Worm (Caenorhabditis elegans): ENCODE measurements around the gene F35H12.1.
A peak's percentile ranks its signal among the peaks of the same experiment; 100 is the strongest.

Gene F35H12.1

ce11 chrX:943698-944097 lies 10.1 kb downstream of the F35H12.1 start:
- TF ChIP-seq pes-1 (GFP tag; IDR thresholded peaks at IDR 0.05), result peak; percentile 47; the same call in 1 of the 2 replicates
- TF ChIP-seq flt-1 (GFP tag; IDR thresholded peaks at IDR 0.05), result 0 out of 2 replicates have a peak, but pooled peaks have one; percentile 39

- TF ChIP-seq hmg-4 (GFP tag; optimal IDR thresholded peaks at IDR 0.05) (no peak), hmbx-1 (tag; optimal IDR thresholded peaks at IDR 0.05) (no peak), scrt-1 (GFP tag; IDR thresholded peaks at IDR 0.05) (no peak), ceh-13 (GFP tag; optimal IDR thresholded peaks at IDR 0.05) (no peak), sea-1 (GFP tag; conservative IDR thresholded peaks at IDR 0.05) (no peak), flt-1 (GFP tag; IDR thresholded peaks at IDR 0.05) (no peak), aly-1 (tag; optimal IDR thresholded peaks at IDR 0.05) (no peak), pes-1 (GFP tag; IDR thresholded peaks at IDR 0.05) (no peak), tbx-11 (GFP tag; IDR thresholded peaks at IDR 0.05) (no peak), ets-7 (tag; optimal IDR thresholded peaks at IDR 0.05) (no peak)
Measured at ce11 chrX:945669-946068, 12.1 kb downstream of the F35H12.1 start.

ce11 chrX:947885-948284 lies 14.3 kb downstream of the F35H12.1 start:
- TF ChIP-seq F13C5.2 (tag; optimal IDR thresholded peaks at IDR 0.05) (no peak), sea-1 (GFP tag; conservative IDR thresholded peaks at IDR 0.05) (no peak), scrt-1 (GFP tag; IDR thresholded peaks at IDR 0.05) (no peak)

- TF ChIP-seq ceh-13 (GFP tag; optimal IDR thresholded peaks at IDR 0.05), result no peak
- no peak for TF ChIP-seq ama-1 (optimal IDR thresholded peaks at IDR 0.05)
- TF ChIP-seq ceh-36 (tag; optimal IDR thresholded peaks at IDR 0.05), result no peak
- no peak for TF ChIP-seq sea-1 (GFP tag; conservative IDR thresholded peaks at IDR 0.05)
- no peak for TF ChIP-seq tra-4 (tag; optimal IDR thresholded peaks at IDR 0.05)
- TF ChIP-seq scrt-1 (GFP tag; IDR thresholded peaks at IDR 0.05), result no peak
- no peak for TF ChIP-seq tbx-11 (GFP tag; IDR thresholded peaks at IDR 0.05)
- TF ChIP-seq hmg-4 (GFP tag; optimal IDR thresholded peaks at IDR 0.05), result no peak
Measured at ce11 chrX:948783-949182, 15.2 kb downstream of the F35H12.1 start, which contains the start of gene sms-2. Gene sms-2, minus strand, starts transcription at chrX:948883.

ce11 chrX:949466-949865 lies 15.9 kb downstream of the F35H12.1 start:
- TF ChIP-seq aly-1 (tag; optimal IDR thresholded peaks at IDR 0.05) (peak; percentile 67), B0310.2 (tag; optimal IDR thresholded peaks at IDR 0.05) (peak; percentile 36), ets-7 (tag; optimal IDR thresholded peaks at IDR 0.05) (peak; percentile 69), pes-1 (GFP tag; IDR thresholded peaks at IDR 0.05) (peak; percentile 23; the same call in 1 of the 2 replicates), sea-1 (GFP tag; conservative IDR thresholded peaks at IDR 0.05) (peak; percentile 68; the same call in 1 of the 2 replicates), tbx-37 (GFP tag; conservative IDR thresholded peaks at IDR 0.05) (no peak), flt-1 (GFP tag; IDR thresholded peaks at IDR 0.05) (peak; percentile 57; the same call in 1 of the 2 replicates), ceh-36 (tag; optimal IDR thresholded peaks at IDR 0.05) (peak; percentile 38), ama-1 (optimal IDR thresholded peaks at IDR 0.05) (no peak), hnd-1 (tag; optimal IDR thresholded peaks at IDR 0.05) (peak; percentile 10), ceh-13 (GFP tag; optimal IDR thresholded peaks at IDR 0.05) (no peak), tra-4 (tag; optimal IDR thresholded peaks at IDR 0.05) (no peak), F13C5.2 (tag; optimal IDR thresholded peaks at IDR 0.05) (peak; percentile 95), hmbx-1 (tag; optimal IDR thresholded peaks at IDR 0.05) (no peak), hmg-4 (GFP tag; optimal IDR thresholded peaks at IDR 0.05) (peak; percentile 98), tbx-11 (GFP tag; IDR thresholded peaks at IDR 0.05) (peak; percentile 25; the same call in 1 of the 2 replicates), scrt-1 (GFP tag; IDR thresholded peaks at IDR 0.05) (peak; percentile 64)

- TF ChIP-seq B0310.2 (tag; optimal IDR thresholded peaks at IDR 0.05) (no peak), ceh-36 (tag; optimal IDR thresholded peaks at IDR 0.05) (no peak), scrt-1 (GFP tag; IDR thresholded peaks at IDR 0.05) (no peak), F13C5.2 (tag; optimal IDR thresholded peaks at IDR 0.05) (no peak), pes-1 (GFP tag; IDR thresholded peaks at IDR 0.05) (no peak), ama-1 (optimal IDR thresholded peaks at IDR 0.05) (no peak), hnd-1 (tag; optimal IDR thresholded peaks at IDR 0.05) (no peak), flt-1 (GFP tag; IDR thresholded peaks at IDR 0.05) (no peak), hmg-4 (GFP tag; optimal IDR thresholded peaks at IDR 0.05) (no peak), tbx-11 (GFP tag; IDR thresholded peaks at IDR 0.05) (no peak), ceh-13 (GFP tag; optimal IDR thresholded peaks at IDR 0.05) (no peak), aly-1 (tag; optimal IDR thresholded peaks at IDR 0.05) (no peak)
Measured at ce11 chrX:950482-950881, 16.9 kb downstream of the F35H12.1 start, which contains the start of gene arr-1. Gene arr-1, plus strand, starts transcription at chrX:950782.

ce11 chrX:952557-953083 lies 19.0 kb downstream of the F35H12.1 start:
- TF ChIP-seq ets-7 (tag; optimal IDR thresholded peaks at IDR 0.05) (no peak), F13C5.2 (tag; optimal IDR thresholded peaks at IDR 0.05) (peak; percentile 31)

- TF ChIP-seq hmg-4 (GFP tag; optimal IDR thresholded peaks at IDR 0.05), result peak; percentile 38
- TF ChIP-seq ceh-13 (GFP tag; optimal IDR thresholded peaks at IDR 0.05), result no peak
Measured at ce11 chrX:954499-955061, 21.0 kb downstream of the F35H12.1 start, which contains the start of gene apm-3. Gene apm-3, plus strand, starts transcription at chrX:954975.

- TF ChIP-seq sea-1 (GFP tag; conservative IDR thresholded peaks at IDR 0.05), result no peak
- TF ChIP-seq scrt-1 (GFP tag; IDR thresholded peaks at IDR 0.05), result no peak
- TF ChIP-seq ceh-13 (GFP tag; optimal IDR thresholded peaks at IDR 0.05), result no peak
- no peak for TF ChIP-seq hnd-1 (tag; optimal IDR thresholded peaks at IDR 0.05)
- TF ChIP-seq tra-4 (tag; optimal IDR thresholded peaks at IDR 0.05), result no peak
- TF ChIP-seq hmbx-1 (tag; optimal IDR thresholded peaks at IDR 0.05), result no peak
- no peak for TF ChIP-seq hmg-4 (GFP tag; optimal IDR thresholded peaks at IDR 0.05)
- TF ChIP-seq F13C5.2 (tag; optimal IDR thresholded peaks at IDR 0.05), result no peak
- TF ChIP-seq ama-1 (optimal IDR thresholded peaks at IDR 0.05), result no peak
- no peak for TF ChIP-seq tbx-11 (GFP tag; IDR thresholded peaks at IDR 0.05)
- no peak for TF ChIP-seq aly-1 (tag; optimal IDR thresholded peaks at IDR 0.05)
- no peak for TF ChIP-seq pes-1 (GFP tag; IDR thresholded peaks at IDR 0.05)
- no peak for TF ChIP-seq ceh-36 (tag; optimal IDR thresholded peaks at IDR 0.05)
- no peak for TF ChIP-seq B0310.2 (tag; optimal IDR thresholded peaks at IDR 0.05)
- TF ChIP-seq tbx-37 (GFP tag; conservative IDR thresholded peaks at IDR 0.05), result no peak
- TF ChIP-seq ets-7 (tag; optimal IDR thresholded peaks at IDR 0.05), result no peak
Measured at ce11 chrX:957581-957980, 24.0 kb downstream of the F35H12.1 start, which contains the start of gene chil-10. Gene chil-10, plus strand, starts transcription at chrX:957881.
